Fruit fly (Drosophila melanogaster): ENCODE measurements around the gene CG13053.

The CG13053 gene

DNA sequence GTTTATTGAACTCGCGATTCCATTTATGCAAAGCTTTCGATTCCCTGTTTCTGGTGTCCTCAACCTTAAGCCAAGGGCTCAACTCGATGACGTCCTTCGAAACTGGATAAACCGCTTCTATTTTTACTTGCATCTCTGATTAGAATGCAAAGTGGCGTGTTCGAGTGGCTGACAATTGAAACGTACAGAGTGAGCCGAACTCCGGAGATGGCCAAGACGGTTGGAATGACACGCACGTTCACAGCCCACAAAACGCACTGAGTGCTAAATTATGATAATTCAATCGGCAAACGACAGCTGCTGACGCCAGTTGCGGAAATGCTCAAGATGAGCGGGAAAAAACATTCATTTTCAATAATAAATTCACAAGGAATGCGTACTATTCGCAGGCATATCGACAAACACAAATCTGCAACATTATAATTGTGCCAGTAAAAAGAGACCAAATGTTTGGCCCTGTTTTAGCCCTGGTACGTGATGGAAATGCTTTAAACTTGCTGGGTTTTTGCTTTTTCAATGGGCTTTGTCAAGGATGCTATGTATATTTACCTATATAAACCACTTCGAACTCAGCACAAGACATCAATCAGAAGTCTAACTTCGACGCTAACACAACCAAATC, 12.9 kb upstream of the CG13053 start, which contains the start of gene CG13066:
TSS of gene CG13066 (plus strand) at position 572 of the 622 bp plus-strand sequence.
- TF ChIP-seq CG14655 (GFP tag; optimal IDR thresholded peaks at IDR 0.05) = no peak
- TF ChIP-seq EcR (GFP tag; optimal IDR thresholded peaks at IDR 0.05) = peak; percentile 13
- TF ChIP-seq D1 (tag; optimal IDR thresholded peaks at IDR 0.05) = no peak
- TF ChIP-seq CG34367 (tag; optimal IDR thresholded peaks at IDR 0.05) = no peak
- no peak for TF ChIP-seq CG9948 (tag; optimal IDR thresholded peaks at IDR 0.05)
- no peak for TF ChIP-seq gl (tag; optimal IDR thresholded peaks at IDR 0.05)
- no peak for TF ChIP-seq CG15710 (tag; optimal IDR thresholded peaks at IDR 0.05)
- TF ChIP-seq Ets98B (GFP tag; IDR thresholded peaks at IDR 0.05) = no peak

- no peak for TF ChIP-seq CG15710 (tag; optimal IDR thresholded peaks at IDR 0.05)
- no peak for TF ChIP-seq gl (tag; optimal IDR thresholded peaks at IDR 0.05)
- TF ChIP-seq CG4496 (GFP tag; IDR thresholded peaks at IDR 0.05) = no peak
- no peak for TF ChIP-seq rn (GFP tag; IDR thresholded peaks at IDR 0.05)
- TF ChIP-seq CG10348 (GFP tag; IDR thresholded peaks at IDR 0.05) = no peak
- TF ChIP-seq CG32121 (GFP tag; IDR thresholded peaks at IDR 0.05) = no peak
- TF ChIP-seq CG12605 (GFP tag; IDR thresholded peaks at IDR 0.05) = no peak
- no peak for TF ChIP-seq CG8159 (tag; optimal IDR thresholded peaks at IDR 0.05)
- TF ChIP-seq CG14655 (GFP tag; optimal IDR thresholded peaks at IDR 0.05) = no peak
- TF ChIP-seq Pif1A (GFP tag; optimal IDR thresholded peaks at IDR 0.05) = no peak
- no peak for TF ChIP-seq D1 (tag; optimal IDR thresholded peaks at IDR 0.05)
- no peak for TF ChIP-seq CG8301 (tag; optimal IDR thresholded peaks at IDR 0.05)
- no peak for TF ChIP-seq Ets98B (GFP tag; IDR thresholded peaks at IDR 0.05)
These were observed 11.3 kb upstream of the CG13053 start, which contains the start of the genes CG34248 and CG13067 for dm6 chr3L:16270802-16271332. Gene CG34248 (minus strand): TSS chr3L:16270902. Gene CG13067 (plus strand): TSS chr3L:16271282.

dm6 chr3L:16269092-16269491, 9.6 kb upstream of the CG13053 start, which contains the start of gene CG13068:
Gene CG13068 (plus strand): TSS chr3L:16269392.
- TF ChIP-seq Ets98B (GFP tag; IDR thresholded peaks at IDR 0.05) (no peak), CG34367 (tag; optimal IDR thresholded peaks at IDR 0.05) (no peak), CG15710 (tag; optimal IDR thresholded peaks at IDR 0.05) (no peak)

dm6 chr3L:16268106-16268733, 8.7 kb upstream of the CG13053 start, which contains the start of gene CG4950:
Gene CG4950 (minus strand): TSS chr3L:16268156.
- TF ChIP-seq CG8301 (tag; optimal IDR thresholded peaks at IDR 0.05) (peak; percentile 45), CG9948 (tag; optimal IDR thresholded peaks at IDR 0.05) (peak; percentile 53), CG15710 (tag; optimal IDR thresholded peaks at IDR 0.05) (peak; percentile 73), Pif1A (GFP tag; optimal IDR thresholded peaks at IDR 0.05) (peak; percentile 22), Snoo (tag; optimal IDR thresholded peaks at IDR 0.05) (no peak), fd96Ca (GFP tag; IDR thresholded peaks at IDR 0.05) (no peak), CG14655 (GFP tag; optimal IDR thresholded peaks at IDR 0.05) (peak; percentile 65), gl (tag; optimal IDR thresholded peaks at IDR 0.05) (peak; percentile 12), CG34367 (tag; optimal IDR thresholded peaks at IDR 0.05) (peak; percentile 45), Pif1B (GFP tag; optimal IDR thresholded peaks at IDR 0.05) (peak; percentile 10), CG17806 (tag; optimal IDR thresholded peaks at IDR 0.05) (peak; percentile 57), CG8159 (tag; optimal IDR thresholded peaks at IDR 0.05) (peak; percentile 75), Ets98B (GFP tag; IDR thresholded peaks at IDR 0.05) (no peak)

dm6 chr3L:16265000-16265399, 5.5 kb upstream of the CG13053 start, which contains the start of the genes CG13051 and CG13069:
Gene CG13051 (minus strand): TSS chr3L:16265100.
Gene CG13069 (plus strand): TSS chr3L:16265385.
- no peak for TF ChIP-seq Pif1B (GFP tag; optimal IDR thresholded peaks at IDR 0.05)
- TF ChIP-seq CG8159 (tag; optimal IDR thresholded peaks at IDR 0.05) = no peak
- TF ChIP-seq Pif1A (GFP tag; optimal IDR thresholded peaks at IDR 0.05) = no peak
- no peak for TF ChIP-seq CG32121 (GFP tag; IDR thresholded peaks at IDR 0.05)
- TF ChIP-seq fd96Ca (GFP tag; IDR thresholded peaks at IDR 0.05) = no peak
- TF ChIP-seq Snoo (tag; optimal IDR thresholded peaks at IDR 0.05) = no peak
- TF ChIP-seq CG4496 (GFP tag; IDR thresholded peaks at IDR 0.05) = no peak
- no peak for TF ChIP-seq CG17806 (tag; optimal IDR thresholded peaks at IDR 0.05)
- TF ChIP-seq CG9948 (tag; optimal IDR thresholded peaks at IDR 0.05) = no peak
- TF ChIP-seq CG12605 (GFP tag; IDR thresholded peaks at IDR 0.05) = no peak
- no peak for TF ChIP-seq CG13204 (GFP tag; optimal IDR thresholded peaks at IDR 0.05)
- no peak for TF ChIP-seq Ets98B (GFP tag; IDR thresholded peaks at IDR 0.05)

dm6 chr3L:16263043-16263442, 3.5 kb upstream of the CG13053 start, which contains the start of gene CG13070:
Gene CG13070 (plus strand): TSS chr3L:16263343.
- TF ChIP-seq CG14655 (GFP tag; optimal IDR thresholded peaks at IDR 0.05) (no peak), CG10348 (GFP tag; IDR thresholded peaks at IDR 0.05) (no peak), CG17806 (tag; optimal IDR thresholded peaks at IDR 0.05) (no peak), Pif1A (GFP tag; optimal IDR thresholded peaks at IDR 0.05) (no peak), fd96Ca (GFP tag; IDR thresholded peaks at IDR 0.05) (no peak)
